Fruit fly (Drosophila melanogaster) whole organism, embryonic: ENCODE results near the gene Ets97D.

Experiments
- Atf6 ChIP-seq: fragments of 200-800 bp; sonication (Bioruptor generic); IDR thresholded peaks from 2 replicates; pipeline ENCODE4 v1.3.6; 2022; ENCODE audit warnings: missing biosample characterization, missing genetic modification characterization
- B-H1 ChIP-seq: fragments of 200-800 bp; sonication (Bioruptor generic); IDR thresholded peaks from 3 replicates; pipeline ENCODE4 v1.3.6; 2022; ENCODE audit warnings: missing biosample characterization, missing genetic modification characterization
- CG10321 ChIP-seq: fragments of 200-800 bp; sonication (Bioruptor generic); IDR thresholded peaks from 2 replicates; pipeline ENCODE4 v1.3.6; 2022; ENCODE audit warnings: missing biosample characterization, missing genetic modification characterization
- CG11723 ChIP-seq: fragments of 200-800 bp; sonication (Bioruptor generic); optimal IDR thresholded peaks from 2 replicates; lab custom pipeline; 2017; ENCODE audit warnings: missing biosample characterization, mild to moderate bottlenecking, missing genetic modification characterization
- CG1233 ChIP-seq: fragments of 200-800 bp; sonication (Bioruptor generic); optimal IDR thresholded peaks from 4 replicates; lab custom pipeline; 2018; ENCODE audit warnings: missing biosample characterization, mild to moderate bottlenecking, missing genetic modification characterization
- CG12659 ChIP-seq: fragments of 200-800 bp; sonication (Bioruptor generic); optimal IDR thresholded peaks from 3 replicates; lab custom pipeline; 2017; ENCODE audit warnings: mild to moderate bottlenecking, missing biosample characterization, missing genetic modification reagents, missing genetic modification characterization
- CG12744 ChIP-seq: fragments of 200-800 bp; sonication (Bioruptor generic); optimal IDR thresholded peaks from 2 replicates; lab custom pipeline; 2016; ENCODE audit warnings: missing biosample characterization, missing genetic modification characterization
- CG13424 ChIP-seq: fragments of 200-800 bp; sonication (Bioruptor generic); optimal IDR thresholded peaks from 2 replicates; lab custom pipeline; 2019; ENCODE audit warnings: missing biosample characterization, mild to moderate bottlenecking, missing genetic modification characterization, moderate library complexity
- CG13624 ChIP-seq: fragments of 200-800 bp; sonication (Bioruptor generic); optimal IDR thresholded peaks from 2 replicates; lab custom pipeline; 2016; ENCODE audit warnings: missing biosample characterization, missing genetic modification characterization
- CG13775 ChIP-seq: fragments of 200-800 bp; sonication (Bioruptor generic); optimal IDR thresholded peaks from 3 replicates; lab custom pipeline; 2017; ENCODE audit warnings: missing biosample characterization, mild to moderate bottlenecking, missing genetic modification characterization
- CG17568 ChIP-seq: fragments of 200-800 bp; sonication (Bioruptor generic); optimal IDR thresholded peaks from 2 replicates; lab custom pipeline; 2018; ENCODE audit warnings: missing biosample characterization, mild to moderate bottlenecking, missing genetic modification characterization, moderate library complexity
- CG18764 ChIP-seq: fragments of 200-800 bp; sonication (Bioruptor generic); optimal IDR thresholded peaks from 3 replicates; lab custom pipeline; 2016; ENCODE audit warnings: missing biosample characterization, missing genetic modification characterization
- CG2678 ChIP-seq: fragments of 200-800 bp; sonication (Bioruptor generic); optimal IDR thresholded peaks from 3 replicates; lab custom pipeline; 2019; ENCODE audit warnings: missing biosample characterization, mild to moderate bottlenecking, missing genetic modification characterization, moderate library complexity
- CG3065 ChIP-seq: fragments of 200-800 bp; sonication (Bioruptor generic); optimal IDR thresholded peaks from 2 replicates; lab custom pipeline; 2016; ENCODE audit warnings: missing biosample characterization, missing genetic modification characterization
- CG31441 ChIP-seq: fragments of 200-800 bp; sonication (Bioruptor generic); IDR thresholded peaks from 2 replicates; pipeline ENCODE4 v1.3.6; 2022; ENCODE audit warnings: missing biosample characterization, missing genetic modification characterization
- CG4424 ChIP-seq: fragments of 200-800 bp; sonication (Bioruptor generic); optimal IDR thresholded peaks from 3 replicates; lab custom pipeline; 2016; ENCODE audit warnings: missing biosample characterization, missing genetic modification characterization
- CG6654 ChIP-seq: fragments of 200-800 bp; sonication (Bioruptor generic); optimal IDR thresholded peaks from 2 replicates; lab custom pipeline; 2017; ENCODE audit warnings: missing biosample characterization, mild to moderate bottlenecking, missing genetic modification characterization
- CG6683 ChIP-seq: fragments of 200-800 bp; sonication (Bioruptor generic); optimal IDR thresholded peaks from 2 replicates; lab custom pipeline; 2017; ENCODE audit warnings: missing biosample characterization, mild to moderate bottlenecking, missing genetic modification characterization, missing genetic modification reagents
- CG7963 ChIP-seq: fragments of 200-800 bp; sonication (Bioruptor generic); IDR thresholded peaks from 3 replicates; pipeline ENCODE4 v1.3.6; 2022; ENCODE audit warnings: missing biosample characterization, missing genetic modification characterization; ENCODE audit not compliant: partially characterized antibody
- CG8281 ChIP-seq: fragments of 200-800 bp; sonication (Bioruptor generic); optimal IDR thresholded peaks from 2 replicates; lab custom pipeline; 2018; ENCODE audit warnings: missing biosample characterization, mild to moderate bottlenecking, missing genetic modification characterization, moderate library complexity
- CG9437 ChIP-seq: fragments of 200-800 bp; sonication (Bioruptor generic); optimal IDR thresholded peaks from 2 replicates; lab custom pipeline; 2018; ENCODE audit warnings: missing biosample characterization, mild to moderate bottlenecking, missing genetic modification characterization
- CG9876 ChIP-seq: fragments of 200-800 bp; sonication (Bioruptor generic); optimal IDR thresholded peaks from 2 replicates; lab custom pipeline; 2016; ENCODE audit warnings: missing biosample characterization, missing genetic modification characterization
- CrebB ChIP-seq: fragments of 200-800 bp; sonication (Bioruptor generic); optimal IDR thresholded peaks from 3 replicates; lab custom pipeline; 2018; ENCODE audit warnings: missing biosample characterization, mild to moderate bottlenecking, missing genetic modification characterization
- Fer2 ChIP-seq: fragments of 200-800 bp; sonication (Bioruptor generic); optimal IDR thresholded peaks from 2 replicates; lab custom pipeline; 2018; ENCODE audit warnings: missing biosample characterization, mild to moderate bottlenecking, missing genetic modification characterization, moderate library complexity
- HLH3B ChIP-seq: fragments of 200-800 bp; sonication (Bioruptor generic); IDR thresholded peaks from 2 replicates; pipeline ENCODE4 v1.3.6; 2022; ENCODE audit warnings: missing biosample characterization, missing genetic modification characterization
- Hr3 ChIP-seq: fragments of 200-800 bp; sonication (Bioruptor generic); optimal IDR thresholded peaks from 3 replicates; lab custom pipeline; 2016; ENCODE audit warnings: missing biosample characterization, missing genetic modification characterization
- Hr78 ChIP-seq, 2 experiments: fragments of 200-800 bp in 1 of 2; fragments of >200 bp in 1 of 2; sonication (Bioruptor generic) in 1 of 2; optimal IDR thresholded peaks; 2 replicates each; lab custom pipeline; 2017 to 2019; ENCODE audit warnings: missing biosample characterization in 2 of 2, missing genetic modification characterization in 2 of 2, mild to moderate bottlenecking in 1 of 2, moderate library complexity in 1 of 2
- Lhr ChIP-seq: fragments of 200-800 bp; sonication (Bioruptor generic); optimal IDR thresholded peaks from 3 replicates; lab custom pipeline; 2017; ENCODE audit warnings: mild to moderate bottlenecking, missing biosample characterization, missing genetic modification reagents, missing genetic modification characterization
- Mes4 ChIP-seq: fragments of 200-800 bp; sonication (Bioruptor generic); optimal IDR thresholded peaks from 2 replicates; lab custom pipeline; 2016; ENCODE audit warnings: missing biosample characterization, missing genetic modification characterization
- Mrtf ChIP-seq: fragments of 200-800 bp; sonication (Bioruptor generic); IDR thresholded peaks from 3 replicates; pipeline ENCODE4 v1.3.6; 2022; ENCODE audit warnings: missing biosample characterization, missing genetic modification characterization
- PHDP ChIP-seq: fragments of 200-800 bp; sonication (Bioruptor generic); optimal IDR thresholded peaks from 3 replicates; lab custom pipeline; 2018; ENCODE audit warnings: missing biosample characterization, mild to moderate bottlenecking, missing genetic modification characterization, moderate library complexity
- Scr ChIP-seq: fragments of 200-800 bp; sonication (Bioruptor generic); IDR thresholded peaks from 2 replicates; pipeline ENCODE4 v1.3.6; 2022; ENCODE audit warnings: missing biosample characterization, missing genetic modification characterization; ENCODE audit not compliant: partially characterized antibody
- Six4 ChIP-seq: fragments of 200-800 bp; sonication (Bioruptor generic); optimal IDR thresholded peaks from 2 replicates; lab custom pipeline; 2016; ENCODE audit warnings: missing biosample characterization, missing genetic modification characterization
- al ChIP-seq: fragments of 200-800 bp; sonication (Bioruptor generic); IDR thresholded peaks from 2 replicates; pipeline ENCODE4 v1.3.6; 2022; ENCODE audit warnings: missing biosample characterization, missing genetic modification characterization
- caup ChIP-seq: fragments of 200-800 bp; sonication (Bioruptor generic); optimal IDR thresholded peaks from 3 replicates; lab custom pipeline; 2017; ENCODE audit warnings: missing biosample characterization, mild to moderate bottlenecking, missing genetic modification characterization, moderate library complexity; ENCODE audit not compliant: severe bottlenecking
- corto ChIP-seq: fragments of 200-800 bp; sonication (Bioruptor generic); optimal IDR thresholded peaks from 2 replicates; lab custom pipeline; 2016; ENCODE audit warnings: missing biosample characterization, mild to moderate bottlenecking, missing genetic modification characterization, moderate library complexity
- disco-r ChIP-seq: fragments of 200-800 bp; sonication (Bioruptor generic); optimal IDR thresholded peaks from 2 replicates; lab custom pipeline; 2016; ENCODE audit warnings: missing biosample characterization, missing genetic modification characterization
- dpn ChIP-seq, 2 experiments: fragments of 200-800 bp; sonication (Bioruptor generic); optimal IDR thresholded peaks; 3 replicates each; lab custom pipeline; 2016; ENCODE audit warnings: missing biosample characterization in 2 of 2, missing genetic modification characterization in 2 of 2
- grau ChIP-seq: fragments of 200-800 bp; optimal IDR thresholded peaks from 3 replicates; lab custom pipeline; 2019; ENCODE audit warnings: missing biosample characterization, mild to moderate bottlenecking, missing genetic modification characterization, moderate library complexity
- lola ChIP-seq, 3 experiments: fragments of >200 bp in 2 of 3; fragments of 200-800 bp in 1 of 3; sonication (Bioruptor generic) in 1 of 3; optimal IDR thresholded peaks; 2 replicates each; lab custom pipeline; 2017 to 2019; ENCODE audit warnings: missing biosample characterization in 3 of 3, missing genetic modification characterization in 3 of 3, mild to moderate bottlenecking in 1 of 3, moderate library complexity in 1 of 3
- nerfin-1 ChIP-seq: fragments of 200-800 bp; sonication (Bioruptor generic); optimal IDR thresholded peaks from 3 replicates; lab custom pipeline; 2019; ENCODE audit warnings: missing biosample characterization, mild to moderate bottlenecking, missing genetic modification characterization, moderate library complexity
- oc ChIP-seq: fragments of 200-800 bp; sonication (Bioruptor generic); optimal IDR thresholded peaks from 2 replicates; lab custom pipeline; 2018; ENCODE audit warnings: missing biosample characterization, mild to moderate bottlenecking, missing genetic modification characterization, moderate library complexity
- peb ChIP-seq: fragments of 200-800 bp; sonication (Bioruptor generic); IDR thresholded peaks from 2 replicates; pipeline ENCODE4 v1.3.6; 2022; ENCODE audit warnings: missing biosample characterization, missing genetic modification characterization
- run ChIP-seq: fragments of 200-800 bp; sonication (Bioruptor generic); optimal IDR thresholded peaks from 3 replicates; lab custom pipeline; 2018; ENCODE audit warnings: missing biosample characterization, mild to moderate bottlenecking, missing genetic modification characterization
- sob ChIP-seq: fragments of 200-800 bp; sonication (Bioruptor generic); IDR thresholded peaks from 2 replicates; pipeline ENCODE4 v1.3.6; 2022; ENCODE audit warnings: missing biosample characterization, missing genetic modification characterization
- tna ChIP-seq: fragments of 200-800 bp; sonication (Bioruptor generic); IDR thresholded peaks from 2 replicates; pipeline ENCODE4 v1.3.6; 2022; ENCODE audit warnings: missing biosample characterization, missing genetic modification characterization; ENCODE audit not compliant: partially characterized antibody
- unpg ChIP-seq: fragments of 200-800 bp; sonication (Bioruptor generic); optimal IDR thresholded peaks from 3 replicates; lab custom pipeline; 2018; ENCODE audit warnings: missing biosample characterization, mild to moderate bottlenecking, missing genetic modification characterization, moderate library complexity
- zen2 ChIP-seq: fragments of 200-800 bp; sonication (Bioruptor generic); IDR thresholded peaks from 3 replicates; pipeline ENCODE4 v1.3.6; 2022; ENCODE audit warnings: missing biosample characterization, missing genetic modification characterization; ENCODE audit not compliant: partially characterized antibody
- zfh1 ChIP-seq: fragments of 200-800 bp; sonication (Bioruptor generic); IDR thresholded peaks from 3 replicates; pipeline ENCODE4 v1.3.6; 2022; ENCODE audit warnings: missing biosample characterization, missing genetic modification characterization

Ets97D gene

DNA sequence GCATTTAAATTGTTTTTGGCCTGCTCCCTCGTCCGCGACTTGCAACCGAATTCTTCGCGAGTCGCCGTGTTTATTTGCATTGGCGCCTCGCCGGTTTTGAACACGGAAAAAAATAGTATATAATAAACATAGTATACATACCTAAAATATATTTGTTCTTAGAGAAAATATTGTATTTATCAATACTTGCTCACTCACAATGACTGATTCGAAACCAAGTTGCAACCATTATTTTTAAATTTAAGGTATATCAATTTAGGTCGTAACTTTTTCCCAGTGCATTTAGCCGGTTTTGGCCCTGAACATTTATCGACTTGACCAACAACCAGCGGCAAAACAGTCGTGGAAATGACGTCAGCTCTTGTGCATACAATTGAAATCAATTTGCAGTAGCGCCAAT is 15.7 kb upstream of the Ets97D start:
- TF ChIP-seq run (tag; lab: Kevin White, UChicago) (peak; percentile 26), tna (GFP tag; lab: Robert Waterston, UW) (no peak), al (GFP tag; lab: Robert Waterston, UW) (0 out of 2 replicates have a peak, but pooled peaks have one; percentile 7), HLH3B (GFP tag; lab: Robert Waterston, UW) (peak; percentile 66), CG17568 (GFP tag; lab: Kevin White, UChicago) (peak; percentile 37), CG7963 (GFP tag; lab: Robert Waterston, UW) (no peak), lola (GFP tag; optimal IDR thresholded peaks at IDR 0.05; lab: Kevin White, UChicago) (peak in 1 of 3 experiments; percentile 18), CG9876 (GFP tag; lab: Kevin White, UChicago) (no peak), peb (no peak), nerfin-1 (tag; lab: Kevin White, UChicago) (peak; percentile 19), Scr (GFP tag; lab: Robert Waterston, UW) (no peak), CG6683 (GFP tag; lab: Kevin White, UChicago) (peak; percentile 34), zfh1 (GFP tag; lab: Robert Waterston, UW) (0 out of 3 replicates have a peak, but pooled peaks have one; percentile 29), CG8281 (tag; lab: Kevin White, UChicago) (peak; percentile 32), CG10321 (no peak), Six4 (no peak), Hr3 (peak; percentile 15), CG2678 (tag; lab: Kevin White, UChicago) (peak; percentile 84), disco-r (no peak), PHDP (tag; lab: Kevin White, UChicago) (peak; percentile 74), CG3065 (GFP tag; lab: Kevin White, UChicago) (no peak), CG12744 (GFP tag; lab: Kevin White, UChicago) (no peak), oc (tag; lab: Kevin White, UChicago) (peak; percentile 68), sob (peak; percentile 64), CG18764 (GFP tag; lab: Kevin White, UChicago) (no peak), CG1233 (GFP tag; lab: Kevin White, UChicago) (peak; percentile 13), CrebB (tag; lab: Kevin White, UChicago) (peak; percentile 57), zen2 (no peak), CG13424 (tag; lab: Kevin White, UChicago) (peak; percentile 86), CG11723 (GFP tag; lab: Kevin White, UChicago) (peak; percentile 21), Mes4 (no peak), Atf6 (GFP tag; lab: Robert Waterston, UW) (peak; percentile 43; the same call in 1 of the 2 replicates), Hr78 (GFP tag; optimal IDR thresholded peaks at IDR 0.05; lab: Kevin White, UChicago) (peak in 1 of 2 experiments; percentile 18), CG4424 (GFP tag; lab: Kevin White, UChicago) (peak; percentile 55), caup (GFP tag; lab: Kevin White, UChicago) (peak; percentile 19), CG9437 (peak; percentile 58), corto (GFP tag; lab: Kevin White, UChicago) (peak; percentile 86), CG31441 (GFP tag; lab: Robert Waterston, UW) (peak; percentile 43; the same call in 1 of the 2 replicates), Lhr (GFP tag; lab: Kevin White, UChicago) (no peak), CG6654 (no peak), CG13624 (GFP tag; lab: Kevin White, UChicago) (no peak), grau (tag; lab: Kevin White, UChicago) (peak; percentile 73), CG12659 (peak; percentile 48), dpn (GFP tag; optimal IDR thresholded peaks at IDR 0.05; lab: Kevin White, UChicago) (peak in 1 of 2 experiments; percentile 46), unpg (GFP tag; lab: Kevin White, UChicago) (peak; percentile 77), Mrtf (GFP tag; lab: Robert Waterston, UW) (0 out of 3 replicates have a peak, but pooled peaks have one; percentile 51), Fer2 (tag; lab: Kevin White, UChicago) (peak; percentile 7), B-H1 (GFP tag; lab: Robert Waterston, UW) (peak; percentile 37; the same call in 1 of the 3 replicates), CG13775 (GFP tag; lab: Kevin White, UChicago) (peak; percentile 23)
